Fruit fly (Drosophila melanogaster) whole organism, embryonic: ENCODE measurements around the gene SdhC.

Experiments used
- Antp ChIP-seq: fragments of 200-800 bp; sonication (Bioruptor generic); optimal IDR thresholded peaks from 3 replicates; lab custom pipeline; 2016; ENCODE audit warnings: missing biosample characterization, missing genetic modification characterization
- C15 ChIP-seq: fragments of 200-800 bp; sonication (Bioruptor generic); IDR thresholded peaks from 3 replicates; pipeline ENCODE4 v1.3.6; 2022; ENCODE audit warnings: missing biosample characterization, missing genetic modification characterization
- CG10366 ChIP-seq: fragments of 200-800 bp; sonication (Bioruptor generic); IDR thresholded peaks from 2 replicates; pipeline ENCODE4 v1.3.6; 2022; ENCODE audit warnings: missing biosample characterization, missing genetic modification characterization
- CG10431 ChIP-seq: fragments of 200-800 bp; sonication (Bioruptor generic); optimal IDR thresholded peaks from 3 replicates; lab custom pipeline; 2018; ENCODE audit warnings: missing biosample characterization, mild to moderate bottlenecking, missing genetic modification characterization
- CG11398 ChIP-seq: fragments of 200-800 bp; sonication (Bioruptor generic); optimal IDR thresholded peaks from 2 replicates; lab custom pipeline; 2016; ENCODE audit warnings: missing biosample characterization, missing genetic modification characterization
- CG12744 ChIP-seq: fragments of 200-800 bp; sonication (Bioruptor generic); optimal IDR thresholded peaks from 2 replicates; lab custom pipeline; 2016; ENCODE audit warnings: missing biosample characterization, missing genetic modification characterization
- CG15011 ChIP-seq: fragments of 200-800 bp; sonication (Bioruptor generic); optimal IDR thresholded peaks from 3 replicates; lab custom pipeline; 2018; ENCODE audit warnings: missing biosample characterization, mild to moderate bottlenecking, missing genetic modification characterization
- CG15269 ChIP-seq: fragments of 200-800 bp; sonication (Bioruptor generic); optimal IDR thresholded peaks from 2 replicates; lab custom pipeline; 2018; ENCODE audit warnings: missing biosample characterization, mild to moderate bottlenecking, missing genetic modification characterization, moderate library complexity
- CG1529 ChIP-seq: fragments of 200-800 bp; sonication (Bioruptor generic); optimal IDR thresholded peaks from 3 replicates; lab custom pipeline; 2018; ENCODE audit warnings: missing biosample characterization, missing genetic modification characterization
- CG16863 ChIP-seq: fragments of 200-800 bp; sonication (Bioruptor generic); optimal IDR thresholded peaks from 3 replicates; lab custom pipeline; 2016; ENCODE audit warnings: missing biosample characterization, missing genetic modification characterization
- CG17829 ChIP-seq: fragments of 200-800 bp; optimal IDR thresholded peaks from 2 replicates; lab custom pipeline; 2019; ENCODE audit warnings: missing biosample characterization, mild to moderate bottlenecking, missing genetic modification characterization, moderate library complexity
- CG1792 ChIP-seq: fragments of 200-800 bp; sonication (Bioruptor generic); optimal IDR thresholded peaks from 2 replicates; lab custom pipeline; 2016; ENCODE audit warnings: missing biosample characterization, missing genetic modification characterization
- CG1832 ChIP-seq: fragments of 200-800 bp; sonication (Bioruptor generic); optimal IDR thresholded peaks from 2 replicates; lab custom pipeline; 2017; ENCODE audit warnings: missing biosample characterization, mild to moderate bottlenecking, missing genetic modification characterization, inconsistent platforms
- CG2116 ChIP-seq: fragments of 200-800 bp; sonication (Bioruptor generic); optimal IDR thresholded peaks from 3 replicates; lab custom pipeline; 2018; ENCODE audit warnings: missing biosample characterization, mild to moderate bottlenecking, missing genetic modification characterization
- CG2120 ChIP-seq: fragments of 200-800 bp; sonication (Bioruptor generic); optimal IDR thresholded peaks from 3 replicates; lab custom pipeline; 2016; ENCODE audit warnings: missing biosample characterization, missing genetic modification characterization
- CG31441 ChIP-seq: fragments of 200-800 bp; sonication (Bioruptor generic); IDR thresholded peaks from 2 replicates; pipeline ENCODE4 v1.3.6; 2022; ENCODE audit warnings: missing biosample characterization, missing genetic modification characterization
- CG32772 ChIP-seq: fragments of 200-800 bp; sonication (Bioruptor generic); IDR thresholded peaks from 2 replicates; pipeline ENCODE4 v1.3.6; 2022; ENCODE audit warnings: missing biosample characterization, missing genetic modification characterization
- CG33213 ChIP-seq: fragments of 200-800 bp; sonication (Bioruptor generic); optimal IDR thresholded peaks from 3 replicates; lab custom pipeline; 2016; ENCODE audit warnings: missing biosample characterization, missing genetic modification characterization
- CG5180 ChIP-seq: fragments of 200-800 bp; sonication (Bioruptor generic); optimal IDR thresholded peaks from 3 replicates; lab custom pipeline; 2017; ENCODE audit warnings: missing biosample characterization, missing genetic modification characterization, mild to moderate bottlenecking, moderate library complexity, missing genetic modification reagents
- CG9817 ChIP-seq: fragments of 200-800 bp; sonication (Bioruptor generic); optimal IDR thresholded peaks from 2 replicates; lab custom pipeline; 2018; ENCODE audit warnings: missing biosample characterization, mild to moderate bottlenecking, missing genetic modification characterization, moderate library complexity
- CG9876 ChIP-seq: fragments of 200-800 bp; sonication (Bioruptor generic); optimal IDR thresholded peaks from 2 replicates; lab custom pipeline; 2016; ENCODE audit warnings: missing biosample characterization, missing genetic modification characterization
- Drgx ChIP-seq: fragments of 200-800 bp; sonication (Bioruptor generic); IDR thresholded peaks from 2 replicates; pipeline ENCODE4 v1.3.6; 2022; ENCODE audit warnings: missing biosample characterization, missing genetic modification characterization
- Elba2 ChIP-seq: fragments of 200-800 bp; sonication (Bioruptor generic); optimal IDR thresholded peaks from 3 replicates; lab custom pipeline; 2016; ENCODE audit warnings: missing biosample characterization, missing genetic modification characterization
- HLH4C ChIP-seq: fragments of 200-800 bp; sonication (Bioruptor generic); IDR thresholded peaks from 3 replicates; pipeline ENCODE4 v1.3.6; 2022; ENCODE audit warnings: missing biosample characterization, missing genetic modification characterization; ENCODE audit not compliant: partially characterized antibody
- HmgZ ChIP-seq: fragments of 200-800 bp; sonication (Bioruptor generic); optimal IDR thresholded peaks from 2 replicates; lab custom pipeline; 2018; ENCODE audit warnings: missing biosample characterization, mild to moderate bottlenecking, missing genetic modification characterization
- Hr51 ChIP-seq, 2 experiments: fragments of 200-800 bp; sonication (Bioruptor generic); optimal IDR thresholded peaks; 2 replicates in 1 of 2; 3 replicates in 1 of 2; lab custom pipeline; 2016 to 2018; ENCODE audit warnings: missing biosample characterization in 2 of 2, missing genetic modification characterization in 2 of 2, mild to moderate bottlenecking in 1 of 2, moderate library complexity in 1 of 2
- Hsf ChIP-seq: fragments of 200-800 bp; sonication (Bioruptor generic); optimal IDR thresholded peaks from 3 replicates; lab custom pipeline; 2016; ENCODE audit warnings: missing biosample characterization, missing genetic modification characterization
- MTF-1 ChIP-seq: fragments of 200-800 bp; sonication (Bioruptor generic); optimal IDR thresholded peaks from 2 replicates; lab custom pipeline; 2018; ENCODE audit warnings: missing biosample characterization, mild to moderate bottlenecking, missing genetic modification characterization, borderline replicate concordance
- NFAT ChIP-seq: fragments of 200-800 bp; sonication (Bioruptor generic); IDR thresholded peaks from 2 replicates; pipeline ENCODE4 v1.3.6; 2022; ENCODE audit warnings: missing biosample characterization, missing genetic modification characterization
- Ravus ChIP-seq: fragments of 200-800 bp; sonication (Bioruptor generic); IDR thresholded peaks from 2 replicates; pipeline ENCODE4 v1.3.6; 2022; ENCODE audit warnings: missing biosample characterization, missing genetic modification characterization
- Rfx ChIP-seq: fragments of 200-800 bp; sonication (Bioruptor generic); IDR thresholded peaks from 2 replicates; pipeline ENCODE4 v1.3.6; 2022; ENCODE audit warnings: missing biosample characterization, missing genetic modification characterization
- bowl ChIP-seq: fragments of 200-800 bp; sonication (Bioruptor generic); IDR thresholded peaks from 2 replicates; pipeline ENCODE4 v1.3.6; 2022; ENCODE audit warnings: missing biosample characterization, missing genetic modification characterization
- cas ChIP-seq: fragments of 200-800 bp; sonication (Bioruptor generic); IDR thresholded peaks from 2 replicates; pipeline ENCODE4 v1.3.6; 2022; ENCODE audit warnings: missing biosample characterization, missing genetic modification characterization
- caup ChIP-seq: fragments of 200-800 bp; sonication (Bioruptor generic); optimal IDR thresholded peaks from 3 replicates; lab custom pipeline; 2017; ENCODE audit warnings: missing biosample characterization, mild to moderate bottlenecking, missing genetic modification characterization, moderate library complexity; ENCODE audit not compliant: severe bottlenecking
- disco-r ChIP-seq: fragments of 200-800 bp; sonication (Bioruptor generic); optimal IDR thresholded peaks from 2 replicates; lab custom pipeline; 2016; ENCODE audit warnings: missing biosample characterization, missing genetic modification characterization
- ems ChIP-seq: fragments of 200-800 bp; sonication (Bioruptor generic); optimal IDR thresholded peaks from 3 replicates; lab custom pipeline; 2016; ENCODE audit warnings: missing biosample characterization, missing genetic modification characterization
- fru ChIP-seq: fragments of >200 bp; optimal IDR thresholded peaks from 2 replicates; lab custom pipeline; 2017
- gcm ChIP-seq: fragments of 200-800 bp; sonication (Bioruptor generic); optimal IDR thresholded peaks from 2 replicates; lab custom pipeline; 2019; ENCODE audit warnings: missing biosample characterization, mild to moderate bottlenecking, missing genetic modification characterization, moderate library complexity
- insv ChIP-seq, 2 experiments: fragments of 200-800 bp; sonication (Bioruptor generic); optimal IDR thresholded peaks; 3 replicates each; lab custom pipeline; 2016 to 2018; ENCODE audit warnings: missing biosample characterization in 2 of 2, missing genetic modification characterization in 2 of 2
- jumu ChIP-seq: fragments of 200-800 bp; sonication (Bioruptor generic); optimal IDR thresholded peaks from 3 replicates; lab custom pipeline; 2016; ENCODE audit warnings: missing biosample characterization, missing genetic modification characterization
- klu ChIP-seq: fragments of 200-800 bp; sonication (Bioruptor generic); IDR thresholded peaks from 2 replicates; pipeline ENCODE4 v1.3.6; 2022; ENCODE audit warnings: missing biosample characterization, missing genetic modification characterization
- lola ChIP-seq, 3 experiments: fragments of >200 bp in 2 of 3; fragments of 200-800 bp in 1 of 3; sonication (Bioruptor generic) in 1 of 3; optimal IDR thresholded peaks; 2 replicates each; lab custom pipeline; 2017 to 2019; ENCODE audit warnings: missing biosample characterization in 3 of 3, missing genetic modification characterization in 3 of 3, mild to moderate bottlenecking in 1 of 3, moderate library complexity in 1 of 3
- sd ChIP-seq: fragments of 200-800 bp; sonication (Bioruptor generic); optimal IDR thresholded peaks from 3 replicates; lab custom pipeline; 2018; ENCODE audit warnings: missing biosample characterization, mild to moderate bottlenecking, missing genetic modification characterization, moderate library complexity
- sens-2 ChIP-seq: fragments of 200-800 bp; sonication (Bioruptor generic); IDR thresholded peaks from 2 replicates; pipeline ENCODE4 v1.3.6; 2022; ENCODE audit warnings: missing biosample characterization, missing genetic modification characterization
- sima ChIP-seq: fragments of 200-800 bp; sonication (Bioruptor generic); optimal IDR thresholded peaks from 2 replicates; lab custom pipeline; 2016; ENCODE audit warnings: missing biosample characterization, missing genetic modification characterization
- so ChIP-seq: fragments of 200-800 bp; sonication (Bioruptor generic); IDR thresholded peaks from 3 replicates; pipeline ENCODE4 v1.3.6; 2022; ENCODE audit warnings: missing biosample characterization, missing genetic modification characterization
- stc ChIP-seq: fragments of 200-800 bp; sonication (Bioruptor generic); IDR thresholded peaks from 2 replicates; pipeline ENCODE4 v1.3.6; 2022; ENCODE audit warnings: missing biosample characterization, missing genetic modification characterization
- unc-4 ChIP-seq: fragments of 200-800 bp; sonication (Bioruptor generic); IDR thresholded peaks from 2 replicates; pipeline ENCODE4 v1.3.6; 2022; ENCODE audit warnings: missing biosample characterization, missing genetic modification characterization; ENCODE audit not compliant: partially characterized antibody
- wdn ChIP-seq: fragments of 200-800 bp; sonication (Bioruptor generic); IDR thresholded peaks from 2 replicates; pipeline ENCODE4 v1.3.6; 2022; ENCODE audit warnings: missing biosample characterization, missing genetic modification characterization

Gene SdhC

DNA sequence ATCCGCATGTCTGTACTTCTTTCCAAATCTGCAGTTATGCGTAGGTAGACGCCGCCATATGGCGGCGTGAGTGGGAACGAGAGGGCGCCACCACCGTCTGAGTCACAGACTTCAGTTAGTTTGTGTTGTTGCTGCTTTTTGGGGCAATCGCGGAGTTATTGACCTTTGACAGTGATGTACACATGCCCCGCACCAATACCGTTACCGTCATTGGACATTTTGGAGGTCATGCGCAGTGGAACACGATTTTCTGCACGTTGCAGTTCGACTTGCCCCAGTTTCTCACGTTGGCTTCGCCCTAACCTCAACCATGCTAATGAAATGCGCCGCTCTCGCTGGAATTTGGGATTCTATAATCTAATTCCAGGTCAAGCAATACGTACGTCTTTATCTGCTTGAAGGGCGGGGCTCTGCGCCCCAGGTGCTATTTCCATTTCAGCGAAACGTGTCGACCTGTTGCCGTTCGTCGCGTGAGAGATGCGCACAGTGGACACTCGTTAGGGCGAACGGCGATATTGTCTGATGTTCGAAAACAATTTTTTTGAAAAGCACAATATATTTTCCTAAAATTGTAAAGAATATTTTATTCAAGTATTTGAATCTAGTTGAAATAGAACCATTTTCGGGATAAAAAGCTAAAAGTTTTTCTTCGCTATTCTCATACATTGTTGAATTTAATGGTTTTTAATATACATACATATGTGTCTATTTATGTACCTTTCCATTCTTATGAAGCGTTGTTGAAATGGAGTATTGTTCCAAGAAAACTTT, 1.8 kb upstream of the SdhC start:
- TF ChIP-seq CG17829 (tag; lab: Kevin White, UChicago) (peak; percentile 70), gcm (GFP tag; lab: Kevin White, UChicago) (peak; percentile 27), C15 (peak; percentile 54; the same call in 1 of the 3 replicates), cas (GFP tag; lab: Robert Waterston, UW) (peak; percentile 44; the same call in 1 of the 2 replicates), ems (GFP tag; lab: Kevin White, UChicago) (peak; percentile 67), Hsf (GFP tag; lab: Kevin White, UChicago) (peak; percentile 74), bowl (GFP tag; lab: Robert Waterston, UW) (peak; percentile 63), Drgx (peak; percentile 70), HLH4C (0 out of 3 replicates have a peak, but pooled peaks have one; percentile 24), unc-4 (GFP tag; lab: Robert Waterston, UW) (no peak), CG9817 (tag; lab: Kevin White, UChicago) (peak; percentile 65), sens-2 (GFP tag; lab: Robert Waterston, UW) (no peak; the same call in 1 of the 2 replicates), MTF-1 (no peak), CG16863 (peak; percentile 68), CG10431 (GFP tag; lab: Kevin White, UChicago) (no peak), CG2116 (GFP tag; lab: Kevin White, UChicago) (peak; percentile 18), CG2120 (GFP tag; lab: Kevin White, UChicago) (peak; percentile 90), stc (GFP tag; lab: Robert Waterston, UW) (peak; percentile 67), wdn (GFP tag; lab: Robert Waterston, UW) (peak; percentile 57), jumu (GFP tag; lab: Kevin White, UChicago) (peak; percentile 61), caup (GFP tag; lab: Kevin White, UChicago) (peak; percentile 56), CG1832 (GFP tag; lab: Kevin White, UChicago) (peak; percentile 43), Ravus (GFP tag; lab: Robert Waterston, UW) (peak; percentile 33), Hr51 (GFP tag; optimal IDR thresholded peaks at IDR 0.05; lab: Kevin White, UChicago) (peak; percentile 49 to 63), HmgZ (tag; lab: Kevin White, UChicago) (peak; percentile 63), lola (GFP tag; optimal IDR thresholded peaks at IDR 0.05; lab: Kevin White, UChicago) (peak in 1 of 3 experiments; percentile 49), fru (no peak), CG9876 (GFP tag; lab: Kevin White, UChicago) (peak; percentile 48), CG15269 (tag; lab: Kevin White, UChicago) (peak; percentile 70), CG31441 (GFP tag; lab: Robert Waterston, UW) (peak; percentile 62), CG5180 (GFP tag; lab: Kevin White, UChicago) (peak; percentile 56), CG11398 (GFP tag; lab: Kevin White, UChicago) (peak; percentile 28), sima (GFP tag; lab: Kevin White, UChicago) (no peak), CG10366 (GFP tag; lab: Robert Waterston, UW) (peak; percentile 75), klu (GFP tag; lab: Robert Waterston, UW) (peak; percentile 60), Antp (peak; percentile 65), CG32772 (GFP tag; lab: Robert Waterston, UW) (peak; percentile 61), Rfx (GFP tag; lab: Robert Waterston, UW) (peak; percentile 91), CG33213 (GFP tag; lab: Kevin White, UChicago) (peak; percentile 64), CG1792 (GFP tag; lab: Kevin White, UChicago) (peak; percentile 64), so (GFP tag; lab: Robert Waterston, UW) (peak; percentile 64; the same call in 1 of the 3 replicates), sd (tag; lab: Kevin White, UChicago) (peak; percentile 97), NFAT (peak; percentile 87), disco-r (GFP tag; lab: Kevin White, UChicago) (peak; percentile 41), CG15011 (GFP tag; lab: Kevin White, UChicago) (no peak), CG1529 (GFP tag; lab: Kevin White, UChicago) (peak; percentile 11), Elba2 (GFP tag; lab: Kevin White, UChicago) (no peak), CG12744 (peak; percentile 64), insv (GFP tag; optimal IDR thresholded peaks at IDR 0.05; lab: Kevin White, UChicago) (peak in 1 of 2 experiments; percentile 17)
